Worm (Caenorhabditis elegans): ENCODE measurements around the gene ceh-38.
A peak's percentile ranks its signal among the peaks of the same experiment; 100 is the strongest.

ceh-38 gene

DNA sequence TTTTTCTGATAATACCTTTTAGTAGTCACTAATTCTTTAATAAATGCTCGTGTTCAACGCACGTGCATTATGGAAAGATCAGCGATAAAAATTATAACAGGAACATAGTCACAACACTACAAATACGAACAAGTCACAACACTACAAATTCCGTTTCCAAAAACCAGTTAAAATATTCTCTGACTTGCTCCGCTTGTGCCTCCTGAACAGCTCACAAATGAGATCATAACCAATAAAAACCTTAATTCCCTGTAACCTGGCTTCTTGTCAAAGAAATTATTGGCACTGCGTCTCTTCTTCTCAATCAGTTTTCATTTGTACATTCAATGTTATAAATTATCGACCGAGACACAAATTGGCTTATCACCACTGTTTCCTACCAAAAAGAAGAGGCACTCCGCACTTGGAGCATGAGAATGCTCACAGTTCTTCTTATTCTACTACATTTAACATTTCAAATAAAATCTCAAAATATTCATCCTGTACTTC is 31.9 kb upstream of the ceh-38 start, which contains the start of gene B0252.1:
Gene B0252.1, plus strand, starts transcription at position 318 of the 489 bp plus-strand sequence.
- TF ChIP-seq dmd-9 (GFP tag; IDR thresholded peaks at IDR 0.05), result no peak
- no peak for TF ChIP-seq daf-19 (GFP tag; conservative IDR thresholded peaks at IDR 0.05)
- TF ChIP-seq nhr-102 (tag; optimal IDR thresholded peaks at IDR 0.05), result peak; percentile 31
- TF ChIP-seq nhr-41 (GFP tag; IDR thresholded peaks at IDR 0.05), result no peak
- peak; percentile 27 for TF ChIP-seq nhr-77 (tag; optimal IDR thresholded peaks at IDR 0.05)
- TF ChIP-seq mxl-2 (GFP tag; conservative IDR thresholded peaks at IDR 0.05), result no peak
- TF ChIP-seq nhr-28 (tag; optimal IDR thresholded peaks at IDR 0.05), result peak; percentile 97
- peak; percentile 13 for TF ChIP-seq aha-1 (tag)
- TF ChIP-seq lim-7 (GFP tag; IDR thresholded peaks at IDR 0.05), result no peak
- no peak for TF ChIP-seq zag-1 (tag; optimal IDR thresholded peaks at IDR 0.05)
- TF ChIP-seq nhr-48 (tag; optimal IDR thresholded peaks at IDR 0.05), result no peak
- no peak for TF ChIP-seq mep-1 (tag; optimal IDR thresholded peaks at IDR 0.05)
- TF ChIP-seq madf-9 (GFP tag; conservative IDR thresholded peaks at IDR 0.05), result no peak
- no peak for TF ChIP-seq pha-4 (GFP tag; IDR thresholded peaks at IDR 0.05)
- TF ChIP-seq pha-4 (tag; optimal IDR thresholded peaks at IDR 0.05), result no peak
- TF ChIP-seq mxl-3 (GFP tag; optimal IDR thresholded peaks at IDR 0.05), result peak; percentile 20
- TF ChIP-seq vab-7 (GFP tag; IDR thresholded peaks at IDR 0.05), result no peak
- no peak for TF ChIP-seq zip-11 (GFP tag; IDR thresholded peaks at IDR 0.05)
- no peak for TF ChIP-seq ZK546.5 (tag; optimal IDR thresholded peaks at IDR 0.05)
- no peak for TF ChIP-seq zfp-3 (GFP tag; conservative IDR thresholded peaks at IDR 0.05)
- no peak for TF ChIP-seq saeg-2 (GFP tag; IDR thresholded peaks at IDR 0.05)
- peak; percentile 68 for TF ChIP-seq hlh-11 (tag; optimal IDR thresholded peaks at IDR 0.05)
- no peak for TF ChIP-seq unc-130 (GFP tag; optimal IDR thresholded peaks at IDR 0.05)
- TF ChIP-seq F10B5.3 (tag; optimal IDR thresholded peaks at IDR 0.05), result no peak
- no peak for TF ChIP-seq gei-8 (GFP tag; optimal IDR thresholded peaks at IDR 0.05)
- TF ChIP-seq mdl-1 (tag; optimal IDR thresholded peaks at IDR 0.05), result no peak
- no peak for TF ChIP-seq madf-5 (GFP tag; IDR thresholded peaks at IDR 0.05)
- TF ChIP-seq attf-4 (tag; optimal IDR thresholded peaks at IDR 0.05), result no peak
- TF ChIP-seq spr-1 (tag; optimal IDR thresholded peaks at IDR 0.05), result no peak
- no peak for TF ChIP-seq F37D6.2 (tag; optimal IDR thresholded peaks at IDR 0.05)
- TF ChIP-seq spr-3 (GFP tag; optimal IDR thresholded peaks at IDR 0.05), result no peak
- TF ChIP-seq R02D3.7 (tag; optimal IDR thresholded peaks at IDR 0.05), result no peak
- TF ChIP-seq snpc-1.2 (GFP tag; IDR thresholded peaks at IDR 0.05), result no peak
- TF ChIP-seq ama-1 (optimal IDR thresholded peaks at IDR 0.05), result no peak
- TF ChIP-seq zip-2 (tag; optimal IDR thresholded peaks at IDR 0.05), result no peak
- TF ChIP-seq set-16 (GFP tag; IDR thresholded peaks at IDR 0.05), result no peak
- TF ChIP-seq lir-3 (tag; optimal IDR thresholded peaks at IDR 0.05), result no peak
- TF ChIP-seq arid-1 (GFP tag; conservative IDR thresholded peaks at IDR 0.05), result no peak
- no peak for TF ChIP-seq F49E8.2 (tag; optimal IDR thresholded peaks at IDR 0.05; ENCODE audit: borderline replicate concordance)
- no peak for TF ChIP-seq ZK337.2 (GFP tag; IDR thresholded peaks at IDR 0.05)
- TF ChIP-seq Y5F2A.4 (GFP tag; optimal IDR thresholded peaks at IDR 0.05), result no peak
- no peak for TF ChIP-seq lin-29 (GFP tag; IDR thresholded peaks at IDR 0.05)
- no peak for TF ChIP-seq lin-38 (GFP tag; IDR thresholded peaks at IDR 0.05)
- no peak for TF ChIP-seq ceh-62 (tag; optimal IDR thresholded peaks at IDR 0.05)
- no peak for TF ChIP-seq nhr-25 (tag; optimal IDR thresholded peaks at IDR 0.05; ENCODE audit: borderline replicate concordance, insufficient read depth)
- no peak for TF ChIP-seq T20F7.1 (GFP tag; optimal IDR thresholded peaks at IDR 0.05)
- TF ChIP-seq mes-2 (tag; optimal IDR thresholded peaks at IDR 0.05; ENCODE audit: poor library complexity, severe bottlenecking), result no peak
- TF ChIP-seq egl-27 (tag; optimal IDR thresholded peaks at IDR 0.05), result no peak
- TF ChIP-seq F26F4.8 (GFP tag; conservative IDR thresholded peaks at IDR 0.05), result no peak
- no peak for TF ChIP-seq nhr-111 (GFP tag; optimal IDR thresholded peaks at IDR 0.05)
- TF ChIP-seq cey-2 (tag; optimal IDR thresholded peaks at IDR 0.05; ENCODE audit: borderline replicate concordance, insufficient read depth), result no peak

All from whole organism, L4 larva.